Worm (Caenorhabditis elegans) whole organism, mixed stage, embryonic: ENCODE results near the gene T28F3.11.

Source experiments
- M03D4.4 ChIP-seq: sonication (generic microtip); optimal IDR thresholded peaks from 2 replicates; lab custom pipeline; 2017; ENCODE audit warnings: mild to moderate bottlenecking, missing genetic modification characterization, missing compliant biosample characterization
- bed-3 ChIP-seq: fragments of 200-800 bp; sonication (Bioruptor generic); optimal IDR thresholded peaks from 3 replicates; lab custom pipeline; 2018; ENCODE audit warnings: mild to moderate bottlenecking, missing genetic modification characterization, moderate library complexity, missing compliant biosample characterization
- blmp-1 ChIP-seq: fragments of 150-350 bp; optimal IDR thresholded peaks from 2 replicates; lab custom pipeline; 2014; ENCODE audit warnings: missing biosample characterization, missing genetic modification characterization
- ceh-39 ChIP-seq: fragments of 150-350 bp; optimal IDR thresholded peaks from 2 replicates; lab custom pipeline; 2014; ENCODE audit warnings: missing biosample characterization, missing genetic modification characterization
- ceh-43 ChIP-seq: fragments of 200-800 bp; sonication (Bioruptor generic); optimal IDR thresholded peaks from 2 replicates; lab custom pipeline; 2018; ENCODE audit warnings: mild to moderate bottlenecking, missing genetic modification characterization, moderate library complexity, missing compliant biosample characterization
- ceh-83 ChIP-seq: fragments of 200-800 bp; sonication (Bioruptor generic); optimal IDR thresholded peaks from 2 replicates; lab custom pipeline; 2018; ENCODE audit warnings: mild to moderate bottlenecking, missing genetic modification characterization, missing compliant biosample characterization
- ces-1 ChIP-seq: fragments of 150-350 bp; optimal IDR thresholded peaks from 2 replicates; lab custom pipeline; 2014; ENCODE audit warnings: missing biosample characterization, missing genetic modification reagents, missing genetic modification characterization
- drap-1 ChIP-seq: fragments of 200-800 bp; sonication (Bioruptor generic); optimal IDR thresholded peaks from 3 replicates; lab custom pipeline; 2018; ENCODE audit warnings: mild to moderate bottlenecking, missing genetic modification characterization, missing compliant biosample characterization
- elt-1 ChIP-seq: sonication (generic microtip); optimal IDR thresholded peaks from 2 replicates; lab custom pipeline; 2017; ENCODE audit warnings: missing genetic modification characterization, mild to moderate bottlenecking, missing compliant biosample characterization, antibody characterized with exemption, moderate library complexity, borderline replicate concordance; ENCODE audit not compliant: insufficient read depth
- elt-3 ChIP-seq: fragments of 150-350 bp; optimal IDR thresholded peaks from 2 replicates; lab custom pipeline; 2014; ENCODE audit warnings: missing biosample characterization, missing genetic modification characterization
- flh-1 ChIP-seq: fragments of 200-800 bp; sonication (Bioruptor generic); optimal IDR thresholded peaks from 2 replicates; lab custom pipeline; 2018; ENCODE audit warnings: mild to moderate bottlenecking, missing genetic modification characterization, moderate library complexity, missing compliant biosample characterization
- ham-2 ChIP-seq: fragments of 200-800 bp; sonication (Bioruptor generic); optimal IDR thresholded peaks from 2 replicates; lab custom pipeline; 2018; ENCODE audit warnings: mild to moderate bottlenecking, missing genetic modification characterization, missing compliant biosample characterization
- hlh-1 ChIP-seq: fragments of 150-350 bp; optimal IDR thresholded peaks from 2 replicates; lab custom pipeline; 2014; ENCODE audit warnings: missing biosample characterization, missing genetic modification reagents, missing genetic modification characterization
- lin-32 ChIP-seq: fragments of 200-800 bp; sonication (Bioruptor generic); optimal IDR thresholded peaks from 2 replicates; lab custom pipeline; 2018; ENCODE audit warnings: mild to moderate bottlenecking, missing genetic modification characterization, missing compliant biosample characterization
- mab-5 ChIP-seq: fragments of 150-350 bp; optimal IDR thresholded peaks from 2 replicates; lab custom pipeline; 2014; ENCODE audit warnings: missing biosample characterization, missing genetic modification characterization
- mep-1 ChIP-seq: fragments of 150-350 bp; optimal IDR thresholded peaks from 2 replicates; lab custom pipeline; 2017; ENCODE audit warnings: missing biosample characterization, missing genetic modification reagents, missing genetic modification characterization, inconsistent platforms
- mls-2 ChIP-seq: sonication (generic microtip); optimal IDR thresholded peaks from 2 replicates; lab custom pipeline; 2016; ENCODE audit warnings: mild to moderate bottlenecking, missing genetic modification characterization, moderate library complexity, missing compliant biosample characterization
- nhr-12 ChIP-seq: fragments of 150-350 bp; optimal IDR thresholded peaks from 2 replicates; lab custom pipeline; 2014; ENCODE audit warnings: missing biosample characterization, missing genetic modification characterization
- nhr-237 ChIP-seq: fragments of 150-350 bp; optimal IDR thresholded peaks from 2 replicates; lab custom pipeline; 2014; ENCODE audit warnings: missing biosample characterization, missing genetic modification characterization
- nhr-28 ChIP-seq: fragments of 150-350 bp; optimal IDR thresholded peaks from 2 replicates; lab custom pipeline; 2014; ENCODE audit warnings: missing biosample characterization, missing genetic modification characterization
- nhr-76 ChIP-seq: sonication (generic microtip); optimal IDR thresholded peaks from 2 replicates; lab custom pipeline; 2017; ENCODE audit warnings: missing biosample characterization, missing genetic modification characterization
- pha-4 ChIP-seq: fragments of 150-350 bp; optimal IDR thresholded peaks from 2 replicates; lab custom pipeline; 2018; ENCODE audit warnings: missing biosample characterization, missing genetic modification reagents, missing genetic modification characterization
- sem-2 ChIP-seq: fragments of 200-800 bp; sonication (Bioruptor generic); optimal IDR thresholded peaks from 2 replicates; lab custom pipeline; 2018; ENCODE audit warnings: mild to moderate bottlenecking, missing genetic modification characterization, missing compliant biosample characterization
- tbx-8 ChIP-seq: fragments of 200-800 bp; sonication (Bioruptor generic); optimal IDR thresholded peaks from 2 replicates; lab custom pipeline; 2018; ENCODE audit warnings: mild to moderate bottlenecking, missing genetic modification characterization, moderate library complexity, missing compliant biosample characterization
- unc-120 ChIP-seq: sonication (generic microtip); optimal IDR thresholded peaks from 2 replicates; lab custom pipeline; 2017; ENCODE audit warnings: missing genetic modification characterization, missing compliant biosample characterization; ENCODE audit not compliant: poor library complexity, severe bottlenecking
- unc-39 ChIP-seq: fragments of 150-350 bp; optimal IDR thresholded peaks from 2 replicates; lab custom pipeline; 2014; ENCODE audit warnings: missing biosample characterization, missing genetic modification characterization
- unc-62 ChIP-seq: fragments of 150-350 bp; optimal IDR thresholded peaks from 2 replicates; lab custom pipeline; 2014; ENCODE audit warnings: missing biosample characterization, missing genetic modification reagents, missing genetic modification characterization

T28F3.11 gene

ce11 chrIV:17248538-17248937 lies 42.9 kb downstream of the T28F3.11 start:
- TF ChIP-seq mls-2 (no peak), blmp-1 (tag; lab: Kevin White, UChicago) (no peak), drap-1 (GFP tag; lab: Kevin White, UChicago) (no peak), lin-32 (GFP tag; lab: Kevin White, UChicago) (no peak), pha-4 (tag; lab: Kevin White, UChicago) (no peak), flh-1 (GFP tag; lab: Kevin White, UChicago) (no peak), elt-3 (no peak), hlh-1 (no peak), mep-1 (no peak), ham-2 (GFP tag; lab: Kevin White, UChicago) (no peak), ceh-43 (no peak), elt-1 (tag; lab: Kevin White, UChicago) (no peak), ceh-83 (GFP tag; lab: Kevin White, UChicago) (no peak), tbx-8 (no peak), nhr-76 (tag; lab: Kevin White, UChicago) (no peak), nhr-28 (tag; lab: Kevin White, UChicago) (no peak), bed-3 (GFP tag; lab: Kevin White, UChicago) (no peak), unc-39 (tag; lab: Kevin White, UChicago) (no peak), nhr-12 (tag; lab: Kevin White, UChicago) (no peak), ces-1 (GFP tag; lab: Kevin White, UChicago) (no peak)

- TF ChIP-seq ceh-39 (tag; lab: Kevin White, UChicago), result no peak
- no peak for TF ChIP-seq nhr-237
- no peak for TF ChIP-seq mab-5 (tag; lab: Kevin White, UChicago)
- TF ChIP-seq M03D4.4, result no peak
- TF ChIP-seq ceh-83 (GFP tag; lab: Kevin White, UChicago), result no peak
- no peak for TF ChIP-seq unc-62 (GFP tag; lab: Kevin White, UChicago)
- TF ChIP-seq ces-1 (GFP tag; lab: Kevin White, UChicago), result no peak
- no peak for TF ChIP-seq unc-120 (tag; lab: Kevin White, UChicago)
- TF ChIP-seq mls-2, result no peak
- no peak for TF ChIP-seq elt-3
- no peak for TF ChIP-seq elt-1 (tag; lab: Kevin White, UChicago)
- TF ChIP-seq flh-1 (GFP tag; lab: Kevin White, UChicago), result no peak
- no peak for TF ChIP-seq pha-4 (tag; lab: Kevin White, UChicago)
- TF ChIP-seq drap-1 (GFP tag; lab: Kevin White, UChicago), result no peak
These were observed 44.3 kb downstream of the T28F3.11 start for ce11 chrIV:17247184-17247583.

- TF ChIP-seq sem-2 (GFP tag; lab: Kevin White, UChicago), result no peak
These were observed 46.3 kb downstream of the T28F3.11 start, which contains the start of gene ZK550.2 for ce11 chrIV:17245200-17245599. Gene ZK550.2 (plus strand): TSS chrIV:17245584.
